Worm (Caenorhabditis elegans) whole organism, L1 larva: ENCODE data around the gene prp-3.

Source experiments
- elt-2 ChIP-seq: sonication (generic microtip); optimal IDR thresholded peaks from 2 replicates; lab custom pipeline; 2016; ENCODE audit warnings: missing genetic modification characterization, mild to moderate bottlenecking, inconsistent platforms, missing compliant biosample characterization, missing genetic modification reagents
- lin-39 ChIP-seq: fragments of 150-350 bp; optimal IDR thresholded peaks from 2 replicates; lab custom pipeline; 2014; ENCODE audit warnings: missing biosample characterization, missing genetic modification reagents, missing genetic modification characterization
- nhr-11 ChIP-seq: fragments of 150-350 bp; optimal IDR thresholded peaks from 2 replicates; lab custom pipeline; 2014; ENCODE audit warnings: missing biosample characterization, missing genetic modification characterization
- unc-62 ChIP-seq: fragments of 150-350 bp; optimal IDR thresholded peaks from 2 replicates; lab custom pipeline; 2014; ENCODE audit warnings: missing biosample characterization, missing genetic modification reagents, missing genetic modification characterization

DNA sequence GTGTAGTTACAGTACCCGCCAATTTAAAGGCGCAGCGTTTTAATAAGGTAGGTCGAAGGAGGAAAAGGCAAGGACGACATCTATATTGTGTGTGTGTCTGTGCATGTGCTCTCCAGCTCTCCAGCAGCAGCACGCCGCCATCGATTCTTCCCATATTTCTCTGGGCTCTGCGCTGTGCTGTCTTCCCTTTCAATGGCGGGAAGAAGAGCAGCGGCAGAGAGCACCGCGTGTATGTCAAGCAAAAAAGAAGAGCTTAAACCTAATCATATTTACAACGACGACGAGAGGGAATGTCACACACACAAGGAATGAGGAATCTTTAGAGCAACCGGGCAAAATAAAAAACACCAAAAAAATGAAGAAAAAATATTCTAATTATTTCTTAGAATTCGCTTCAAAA, 28.9 kb downstream of the prp-3 start:
- TF ChIP-seq unc-62 (no peak), lin-39 (no peak), nhr-11 (tag; lab: Kevin White, UChicago) (no peak), elt-2 (no peak)
